Fruit fly (Drosophila melanogaster) whole organism, embryonic: ENCODE measurements around the gene Pstk.

Experiments used
- Atf3 ChIP-seq: fragments of 200-800 bp; sonication (Bioruptor generic); optimal IDR thresholded peaks from 3 replicates; lab custom pipeline; 2016; ENCODE audit warnings: missing biosample characterization, missing genetic modification characterization
- CG10147 ChIP-seq: fragments of 200-800 bp; sonication (Bioruptor generic); optimal IDR thresholded peaks from 2 replicates; lab custom pipeline; 2019; ENCODE audit warnings: missing biosample characterization, mild to moderate bottlenecking, missing genetic modification characterization, moderate library complexity
- CG10274 ChIP-seq: fragments of 200-800 bp; sonication (Bioruptor generic); optimal IDR thresholded peaks from 3 replicates; lab custom pipeline; 2017; ENCODE audit warnings: missing biosample characterization, mild to moderate bottlenecking, missing genetic modification characterization
- CG11085 ChIP-seq: fragments of 200-800 bp; sonication (Bioruptor generic); IDR thresholded peaks from 2 replicates; pipeline ENCODE4 v1.3.6; 2022; ENCODE audit warnings: missing biosample characterization, missing genetic modification characterization
- CG11398 ChIP-seq: fragments of 200-800 bp; sonication (Bioruptor generic); optimal IDR thresholded peaks from 2 replicates; lab custom pipeline; 2016; ENCODE audit warnings: missing biosample characterization, missing genetic modification characterization
- CG11504 ChIP-seq: fragments of 200-800 bp; sonication (Bioruptor generic); optimal IDR thresholded peaks from 3 replicates; lab custom pipeline; 2019; ENCODE audit warnings: missing biosample characterization, mild to moderate bottlenecking, missing genetic modification characterization, moderate library complexity
- CG11560 ChIP-seq: fragments of 200-800 bp; sonication (Bioruptor generic); IDR thresholded peaks from 3 replicates; pipeline ENCODE4 v1.3.6; 2022; ENCODE audit warnings: missing biosample characterization, missing genetic modification characterization
- CG12219 ChIP-seq: fragments of 200-800 bp; sonication (Bioruptor generic); optimal IDR thresholded peaks from 3 replicates; lab custom pipeline; 2018; ENCODE audit warnings: missing biosample characterization, mild to moderate bottlenecking, missing genetic modification characterization
- CG12942 ChIP-seq: fragments of 200-800 bp; sonication (Bioruptor generic); optimal IDR thresholded peaks from 3 replicates; lab custom pipeline; 2016; ENCODE audit warnings: missing biosample characterization, missing genetic modification characterization
- CG13775 ChIP-seq: fragments of 200-800 bp; sonication (Bioruptor generic); optimal IDR thresholded peaks from 3 replicates; lab custom pipeline; 2017; ENCODE audit warnings: missing biosample characterization, mild to moderate bottlenecking, missing genetic modification characterization
- CG14710 ChIP-seq: fragments of 200-800 bp; sonication (Bioruptor generic); optimal IDR thresholded peaks from 3 replicates; lab custom pipeline; 2019; ENCODE audit warnings: missing biosample characterization, mild to moderate bottlenecking, missing genetic modification characterization, moderate library complexity
- CG17568 ChIP-seq: fragments of 200-800 bp; sonication (Bioruptor generic); optimal IDR thresholded peaks from 2 replicates; lab custom pipeline; 2018; ENCODE audit warnings: missing biosample characterization, mild to moderate bottlenecking, missing genetic modification characterization, moderate library complexity
- CG18476 ChIP-seq: fragments of 200-800 bp; sonication (Bioruptor generic); optimal IDR thresholded peaks from 2 replicates; lab custom pipeline; 2016; ENCODE audit warnings: missing biosample characterization, mild to moderate bottlenecking, missing genetic modification characterization
- CG18764 ChIP-seq: fragments of 200-800 bp; sonication (Bioruptor generic); optimal IDR thresholded peaks from 3 replicates; lab custom pipeline; 2016; ENCODE audit warnings: missing biosample characterization, missing genetic modification characterization
- CG2120 ChIP-seq: fragments of 200-800 bp; sonication (Bioruptor generic); optimal IDR thresholded peaks from 3 replicates; lab custom pipeline; 2016; ENCODE audit warnings: missing biosample characterization, missing genetic modification characterization
- CG31388 ChIP-seq: fragments of 200-800 bp; sonication (Bioruptor generic); optimal IDR thresholded peaks from 2 replicates; lab custom pipeline; 2016; ENCODE audit warnings: missing biosample characterization, missing genetic modification characterization
- CG33557 ChIP-seq: fragments of 200-800 bp; sonication (Bioruptor generic); optimal IDR thresholded peaks from 2 replicates; lab custom pipeline; 2019; ENCODE audit warnings: missing biosample characterization, mild to moderate bottlenecking, missing genetic modification characterization, moderate library complexity
- CG42726 ChIP-seq: fragments of 200-800 bp; sonication (Bioruptor generic); IDR thresholded peaks from 2 replicates; pipeline ENCODE4 v1.3.6; 2022; ENCODE audit warnings: missing biosample characterization, missing genetic modification characterization; ENCODE audit not compliant: partially characterized antibody
- CG4404 ChIP-seq: fragments of 200-800 bp; sonication (Bioruptor generic); IDR thresholded peaks from 2 replicates; pipeline ENCODE4 v1.3.6; 2022; ENCODE audit warnings: missing biosample characterization, missing genetic modification characterization
- CG4820 ChIP-seq: fragments of 200-800 bp; sonication (Bioruptor generic); optimal IDR thresholded peaks from 3 replicates; lab custom pipeline; 2016; ENCODE audit warnings: missing biosample characterization, missing genetic modification characterization
- CG6654 ChIP-seq: fragments of 200-800 bp; sonication (Bioruptor generic); optimal IDR thresholded peaks from 2 replicates; lab custom pipeline; 2017; ENCODE audit warnings: missing biosample characterization, mild to moderate bottlenecking, missing genetic modification characterization
- CG7928 ChIP-seq: fragments of 200-800 bp; sonication (Bioruptor generic); optimal IDR thresholded peaks from 2 replicates; lab custom pipeline; 2017; ENCODE audit warnings: missing biosample characterization, mild to moderate bottlenecking, missing genetic modification characterization
- CG9215 ChIP-seq: fragments of 200-800 bp; sonication (Bioruptor generic); IDR thresholded peaks from 2 replicates; pipeline ENCODE4 v1.3.6; 2022; ENCODE audit warnings: missing biosample characterization, missing genetic modification characterization
- Dbx ChIP-seq: fragments of 200-800 bp; sonication (Bioruptor generic); IDR thresholded peaks from 3 replicates; pipeline ENCODE4 v1.3.6; 2022; ENCODE audit warnings: missing biosample characterization, missing genetic modification characterization
- Dip3 ChIP-seq: fragments of 200-800 bp; sonication (Bioruptor generic); optimal IDR thresholded peaks from 3 replicates; lab custom pipeline; 2016; ENCODE audit warnings: missing biosample characterization, missing genetic modification characterization
- E2f1 ChIP-seq: fragments of 200-800 bp; sonication (Bioruptor generic); IDR thresholded peaks from 2 replicates; pipeline ENCODE4 v1.3.6; 2022; ENCODE audit warnings: missing biosample characterization, missing genetic modification characterization
- Fer1 ChIP-seq: fragments of 200-800 bp; sonication (Bioruptor generic); optimal IDR thresholded peaks from 2 replicates; lab custom pipeline; 2017; ENCODE audit warnings: missing biosample characterization, mild to moderate bottlenecking, missing genetic modification characterization
- HmgD ChIP-seq: fragments of 200-800 bp; sonication (Bioruptor generic); optimal IDR thresholded peaks from 3 replicates; lab custom pipeline; 2016; ENCODE audit warnings: missing biosample characterization, missing genetic modification characterization
- Hr78 ChIP-seq, 2 experiments: fragments of 200-800 bp in 1 of 2; fragments of >200 bp in 1 of 2; sonication (Bioruptor generic) in 1 of 2; optimal IDR thresholded peaks; 2 replicates each; lab custom pipeline; 2017 to 2019; ENCODE audit warnings: missing biosample characterization in 2 of 2, missing genetic modification characterization in 2 of 2, mild to moderate bottlenecking in 1 of 2, moderate library complexity in 1 of 2
- Kr ChIP-seq: fragments of 200-800 bp; sonication (Bioruptor generic); optimal IDR thresholded peaks from 2 replicates; lab custom pipeline; 2017; ENCODE audit warnings: missing biosample characterization, mild to moderate bottlenecking, missing genetic modification characterization
- Lpt ChIP-seq: fragments of >200 bp; optimal IDR thresholded peaks from 2 replicates; lab custom pipeline; 2018; ENCODE audit warnings: missing biosample characterization, missing genetic modification characterization
- NK7.1 ChIP-seq: fragments of 200-800 bp; sonication (Bioruptor generic); optimal IDR thresholded peaks from 3 replicates; lab custom pipeline; 2016; ENCODE audit warnings: missing biosample characterization, missing genetic modification characterization
- Neu2 ChIP-seq: fragments of 200-800 bp; sonication (Bioruptor generic); optimal IDR thresholded peaks from 3 replicates; lab custom pipeline; 2016; ENCODE audit warnings: missing biosample characterization, missing genetic modification characterization, borderline replicate concordance
- Six4 ChIP-seq: fragments of 200-800 bp; sonication (Bioruptor generic); optimal IDR thresholded peaks from 2 replicates; lab custom pipeline; 2016; ENCODE audit warnings: missing biosample characterization, missing genetic modification characterization
- Stat92E ChIP-seq, 3 experiments: fragments of >200 bp in 2 of 3; fragments of 200-800 bp in 1 of 3; sonication (Bioruptor generic) in 1 of 3; optimal IDR thresholded peaks; 2 replicates each; lab custom pipeline; 2017 to 2019; ENCODE audit warnings: missing biosample characterization in 3 of 3, missing genetic modification characterization in 3 of 3, mild to moderate bottlenecking in 1 of 3, moderate library complexity in 1 of 3
- TFAM ChIP-seq: fragments of 200-800 bp; sonication (Bioruptor generic); optimal IDR thresholded peaks from 2 replicates; lab custom pipeline; 2017; ENCODE audit warnings: missing biosample characterization, missing genetic modification characterization, inconsistent platforms
- btn ChIP-seq: fragments of 200-800 bp; sonication (Bioruptor generic); optimal IDR thresholded peaks from 2 replicates; lab custom pipeline; 2016; ENCODE audit warnings: missing biosample characterization, missing genetic modification characterization
- chm ChIP-seq: fragments of 200-800 bp; sonication (Bioruptor generic); IDR thresholded peaks from 2 replicates; pipeline ENCODE4 v1.3.6; 2022; ENCODE audit warnings: missing biosample characterization, missing genetic modification characterization
- dati ChIP-seq: fragments of 200-800 bp; sonication (Bioruptor generic); IDR thresholded peaks from 2 replicates; pipeline ENCODE4 v1.3.6; 2022; ENCODE audit warnings: missing biosample characterization, missing genetic modification characterization
- dimm ChIP-seq: fragments of 200-800 bp; sonication (Bioruptor generic); IDR thresholded peaks from 2 replicates; pipeline ENCODE4 v1.3.6; 2022; ENCODE audit warnings: missing biosample characterization, missing genetic modification characterization
- gem ChIP-seq: fragments of 200-800 bp; sonication (Bioruptor generic); optimal IDR thresholded peaks from 2 replicates; lab custom pipeline; 2019; ENCODE audit warnings: missing biosample characterization, mild to moderate bottlenecking, missing genetic modification characterization, moderate library complexity
- kni ChIP-seq: fragments of 200-800 bp; sonication (Bioruptor generic); optimal IDR thresholded peaks from 3 replicates; lab custom pipeline; 2017; ENCODE audit warnings: mild to moderate bottlenecking, missing biosample characterization, missing genetic modification reagents, missing genetic modification characterization
- lilli ChIP-seq: fragments of 200-800 bp; sonication (Bioruptor generic); optimal IDR thresholded peaks from 3 replicates; lab custom pipeline; 2016; ENCODE audit warnings: missing biosample characterization, missing genetic modification characterization
- lmd ChIP-seq: fragments of 200-800 bp; sonication (Bioruptor generic); IDR thresholded peaks from 2 replicates; pipeline ENCODE4 v1.3.6; 2022; ENCODE audit warnings: missing biosample characterization, missing genetic modification characterization
- org-1 ChIP-seq: fragments of 200-800 bp; sonication (Bioruptor generic); optimal IDR thresholded peaks from 2 replicates; lab custom pipeline; 2017; ENCODE audit warnings: missing biosample characterization, missing genetic modification characterization
- psq ChIP-seq: fragments of 200-800 bp; sonication (Bioruptor generic); optimal IDR thresholded peaks from 2 replicates; lab custom pipeline; 2017; ENCODE audit warnings: missing biosample characterization, missing genetic modification characterization
- schlank ChIP-seq: fragments of 200-800 bp; sonication (Bioruptor generic); optimal IDR thresholded peaks from 2 replicates; lab custom pipeline; 2018; ENCODE audit warnings: missing biosample characterization, mild to moderate bottlenecking, missing genetic modification characterization
- sens ChIP-seq: fragments of 200-800 bp; sonication (Bioruptor generic); peaks from one replicate; lab custom pipeline; 2016; ENCODE audit warnings: missing biosample characterization, missing genetic modification characterization
- sob ChIP-seq: fragments of 200-800 bp; sonication (Bioruptor generic); IDR thresholded peaks from 2 replicates; pipeline ENCODE4 v1.3.6; 2022; ENCODE audit warnings: missing biosample characterization, missing genetic modification characterization
- zfh1 ChIP-seq: fragments of 200-800 bp; sonication (Bioruptor generic); IDR thresholded peaks from 3 replicates; pipeline ENCODE4 v1.3.6; 2022; ENCODE audit warnings: missing biosample characterization, missing genetic modification characterization

The Pstk gene

DNA sequence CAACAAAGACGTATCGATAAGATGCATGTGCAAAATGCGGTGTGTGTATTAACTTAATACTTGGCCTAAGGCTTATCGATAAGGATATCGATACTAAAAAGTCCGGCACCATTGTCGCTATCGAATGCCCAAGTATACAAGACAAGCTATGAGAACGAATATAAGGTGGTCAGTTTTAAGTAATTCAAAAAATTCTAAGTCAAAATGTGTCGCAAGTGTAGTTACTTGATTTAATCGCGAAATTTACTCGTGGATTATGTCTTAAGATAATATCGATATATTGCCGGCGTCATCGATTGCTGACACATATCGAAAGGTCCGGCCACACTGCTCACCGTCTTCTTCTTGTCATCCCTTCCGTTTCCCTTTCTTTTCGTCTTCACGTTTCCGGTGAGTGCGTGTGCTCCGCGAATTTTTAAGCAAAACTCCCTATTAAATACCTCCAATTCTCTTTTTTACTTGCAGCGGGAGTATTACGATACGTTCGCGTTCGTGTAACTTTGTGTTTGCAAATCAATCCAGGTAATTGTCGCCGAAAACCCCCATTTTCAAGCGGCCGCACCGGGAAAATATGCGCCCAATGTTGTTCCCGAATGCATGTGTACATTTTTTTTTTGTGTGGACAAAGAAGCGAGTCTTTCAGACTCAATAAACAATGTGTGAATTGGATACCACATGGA, 20.5 kb downstream of the Pstk start, which contains the start of gene RpS10b (continued):
- TF ChIP-seq E2f1 (GFP tag; lab: Robert Waterston, UW) (peak; percentile 70), lilli (GFP tag; lab: Kevin White, UChicago) (peak; percentile 28), Dbx (GFP tag; lab: Robert Waterston, UW) (peak; percentile 81), CG18764 (peak; percentile 83), CG9215 (GFP tag; lab: Robert Waterston, UW) (peak; percentile 42), CG2120 (GFP tag; lab: Kevin White, UChicago) (peak; percentile 65), psq (GFP tag; lab: Kevin White, UChicago) (peak; percentile 42), Lpt (GFP tag; lab: Kevin White, UChicago) (no peak), sens (GFP tag; lab: Kevin White, UChicago) (peak; percentile 96), Stat92E (GFP tag; optimal IDR thresholded peaks at IDR 0.05; lab: Kevin White, UChicago) (peak in 1 of 3 experiments; percentile 48), CG11560 (tag; lab: Robert Waterston, UW) (peak; percentile 73; the same call in 1 of the 3 replicates), CG7928 (GFP tag; lab: Kevin White, UChicago) (peak; percentile 67), kni (GFP tag; lab: Kevin White, UChicago) (peak; percentile 96), CG13775 (peak; percentile 97), btn (GFP tag; lab: Kevin White, UChicago) (peak; percentile 90), CG17568 (GFP tag; lab: Kevin White, UChicago) (peak; percentile 94), CG33557 (peak; percentile 86), Neu2 (GFP tag; lab: Kevin White, UChicago) (peak; percentile 80), CG11398 (GFP tag; lab: Kevin White, UChicago) (peak; percentile 92), CG12219 (peak; percentile 89), CG12942 (GFP tag; lab: Kevin White, UChicago) (peak; percentile 57), TFAM (peak; percentile 68), sob (GFP tag; lab: Robert Waterston, UW) (peak; percentile 76), Fer1 (GFP tag; lab: Kevin White, UChicago) (peak; percentile 93), CG4404 (GFP tag; lab: Robert Waterston, UW) (0 out of 2 replicates have a peak, but pooled peaks have one; percentile 39), schlank (tag; lab: Kevin White, UChicago) (peak; percentile 91), CG4820 (peak; percentile 75), org-1 (GFP tag; lab: Kevin White, UChicago) (peak; percentile 91), CG10147 (peak; percentile 88), CG11085 (peak; percentile 78), CG31388 (GFP tag; lab: Kevin White, UChicago) (peak; percentile 29), CG11504 (tag; lab: Kevin White, UChicago) (peak; percentile 77), CG14710 (tag; lab: Kevin White, UChicago) (peak; percentile 93), HmgD (peak; percentile 80), gem (tag; lab: Kevin White, UChicago) (peak; percentile 57), chm (GFP tag; lab: Robert Waterston, UW) (peak; percentile 90), dati (peak; percentile 54), CG42726 (GFP tag; lab: Robert Waterston, UW) (peak; percentile 77), lmd (GFP tag; lab: Robert Waterston, UW) (peak; percentile 65), CG6654 (GFP tag; lab: Kevin White, UChicago) (peak; percentile 77), Atf3 (GFP tag; lab: Kevin White, UChicago) (peak; percentile 83), NK7.1 (GFP tag; lab: Kevin White, UChicago) (peak; percentile 94), Kr (GFP tag; lab: Kevin White, UChicago) (peak; percentile 88), CG10274 (peak; percentile 89), Hr78 (GFP tag; optimal IDR thresholded peaks at IDR 0.05; lab: Kevin White, UChicago) (peak in 1 of 2 experiments; percentile 50), CG18476 (GFP tag; lab: Kevin White, UChicago) (peak; percentile 70), dimm (GFP tag; lab: Robert Waterston, UW) (peak; percentile 46; the same call in 1 of the 2 replicates), zfh1 (peak; percentile 86), Dip3 (GFP tag; lab: Kevin White, UChicago) (peak; percentile 76), Six4 (GFP tag; lab: Kevin White, UChicago) (peak; percentile 74)
